Fruit fly (Drosophila melanogaster): ENCODE results near the gene CG7115.

CG7115 gene

DNA sequence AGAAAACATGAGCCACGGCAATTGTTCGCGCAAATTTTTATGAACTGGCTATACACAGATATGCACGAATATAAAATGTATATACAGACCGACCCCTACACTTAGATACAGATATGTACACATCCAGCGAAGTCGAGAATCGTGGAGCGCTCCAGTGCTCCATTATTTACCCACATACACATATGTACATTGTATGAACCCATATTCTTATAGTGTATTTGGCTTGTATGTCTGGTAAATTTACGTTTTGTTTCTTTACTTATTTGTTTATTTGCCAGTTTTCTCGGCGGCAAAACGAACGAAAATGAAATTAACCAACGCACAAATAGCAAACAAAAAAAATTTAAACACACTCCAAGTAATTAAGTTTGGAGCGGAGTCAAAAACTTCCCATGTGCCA, 7.6 kb upstream of the CG7115 start (continued):
- TF ChIP-seq pita (GFP tag; optimal IDR thresholded peaks at IDR 0.05) (no peak), CG17328 (GFP tag; IDR thresholded peaks at IDR 0.05) (no peak), CG17361 (GFP tag; IDR thresholded peaks at IDR 0.05) (peak; percentile 34; the same call in 2 of the 3 replicates), sug (tag; optimal IDR thresholded peaks at IDR 0.05) (peak; percentile 70)

DNA sequence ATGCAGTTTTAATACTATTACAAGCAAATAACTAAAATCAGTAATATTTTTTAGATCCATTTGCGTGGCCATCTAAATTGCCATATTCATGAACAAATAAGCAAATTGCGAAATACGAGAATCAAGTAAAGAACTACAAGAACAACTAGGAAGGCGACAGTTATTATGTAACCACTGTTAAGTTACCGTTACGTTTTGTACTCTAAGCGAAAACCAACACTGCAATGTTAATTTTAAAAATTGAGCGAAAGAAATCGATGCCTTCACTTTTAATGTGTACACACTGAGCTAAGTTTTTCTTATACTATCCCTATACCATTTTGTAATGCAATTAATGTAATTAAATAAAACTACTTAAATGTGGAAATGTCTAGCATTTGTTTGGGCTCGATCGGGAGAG, 543 bp upstream of the CG7115 start:
- TF ChIP-seq CG14710 (tag; optimal IDR thresholded peaks at IDR 0.05) = peak; percentile 47
- TF ChIP-seq CG9437 (GFP tag; optimal IDR thresholded peaks at IDR 0.05) = peak; percentile 60
- TF ChIP-seq CG3163 (GFP tag; optimal IDR thresholded peaks at IDR 0.05) = no peak
- TF ChIP-seq exex (tag; optimal IDR thresholded peaks at IDR 0.05) = no peak
- no peak for TF ChIP-seq CG13287 (GFP tag; IDR thresholded peaks at IDR 0.05; ENCODE audit: partially characterized antibody)
- peak in 1 of 2 experiments; percentile 91 for TF ChIP-seq Pdp1 (GFP tag; optimal IDR thresholded peaks at IDR 0.05)
- no peak for TF ChIP-seq scrt (GFP tag; optimal IDR thresholded peaks at IDR 0.05)

- TF ChIP-seq gsb-n (tag; optimal IDR thresholded peaks at IDR 0.05) = no peak
- no peak for TF ChIP-seq CG10462 (GFP tag; optimal IDR thresholded peaks at IDR 0.05)
- TF ChIP-seq CG32767 (GFP tag; IDR thresholded peaks at IDR 0.05) = peak; percentile 50; the same call in 1 of the 2 replicates
- peak; percentile 27 for TF ChIP-seq HmgD (GFP tag; optimal IDR thresholded peaks at IDR 0.05)
- TF ChIP-seq CG32772 (GFP tag; IDR thresholded peaks at IDR 0.05) = peak; percentile 23; the same call in 1 of the 2 replicates
- TF ChIP-seq Opbp (GFP tag; IDR thresholded peaks at IDR 0.05; ENCODE audit: partially characterized antibody) = peak; percentile 86
- TF ChIP-seq grau (tag; optimal IDR thresholded peaks at IDR 0.05) = peak; percentile 61
- no peak for TF ChIP-seq CG7745 (tag; optimal IDR thresholded peaks at IDR 0.05)
- no peak for TF ChIP-seq CG6683 (GFP tag; optimal IDR thresholded peaks at IDR 0.05)
- peak; percentile 33 for TF ChIP-seq corto (GFP tag; optimal IDR thresholded peaks at IDR 0.05)
- TF ChIP-seq CG14710 (tag; optimal IDR thresholded peaks at IDR 0.05) = peak; percentile 64
- TF ChIP-seq Fer3 (tag; optimal IDR thresholded peaks at IDR 0.05) = peak; percentile 46
- no peak for TF ChIP-seq D (optimal IDR thresholded peaks at IDR 0.05)
- TF ChIP-seq D (GFP tag; optimal IDR thresholded peaks at IDR 0.05) = peak; percentile 40
- TF ChIP-seq hb (GFP tag; IDR thresholded peaks at IDR 0.05; ENCODE audit: partially characterized antibody) = peak; percentile 79; the same call in 2 of the 3 replicates
- no peak for TF ChIP-seq Lpt (GFP tag; optimal IDR thresholded peaks at IDR 0.05)
- TF ChIP-seq CG13775 (GFP tag; optimal IDR thresholded peaks at IDR 0.05) = peak; percentile 82
- TF ChIP-seq esg (GFP tag; conservative IDR thresholded peaks at IDR 0.05) = peak; percentile 39
- peak; percentile 46 for TF ChIP-seq shn (GFP tag; optimal IDR thresholded peaks at IDR 0.05)
- TF ChIP-seq CG31365 (tag; optimal IDR thresholded peaks at IDR 0.05) = no peak
- peak; percentile 54 for TF ChIP-seq CG12659 (GFP tag; optimal IDR thresholded peaks at IDR 0.05)
- peak; percentile 42 for TF ChIP-seq CG10366 (GFP tag; IDR thresholded peaks at IDR 0.05)
- TF ChIP-seq CG6175 (GFP tag; IDR thresholded peaks at IDR 0.05) = no peak
- TF ChIP-seq az2 (GFP tag; optimal IDR thresholded peaks at IDR 0.05) = peak; percentile 32
- peak; percentile 9 for TF ChIP-seq bigmax (GFP tag; optimal IDR thresholded peaks at IDR 0.05)
- TF ChIP-seq lola (GFP tag; optimal IDR thresholded peaks at IDR 0.05) = peak in 1 of 3 experiments; percentile 47
- TF ChIP-seq schlank (tag; optimal IDR thresholded peaks at IDR 0.05) = peak; percentile 4
- peak; percentile 89 for TF ChIP-seq stwl (tag; optimal IDR thresholded peaks at IDR 0.05)
- TF ChIP-seq CG17829 (tag; optimal IDR thresholded peaks at IDR 0.05) = peak; percentile 65
- no peak for TF ChIP-seq CG12769 (tag; optimal IDR thresholded peaks at IDR 0.05)
- no peak for TF ChIP-seq hkb (optimal IDR thresholded peaks at IDR 0.05)
- peak; percentile 59 for TF ChIP-seq hkb (GFP tag; IDR thresholded peaks at IDR 0.05)
- peak; percentile 73 for TF ChIP-seq CG18599 (GFP tag; optimal IDR thresholded peaks at IDR 0.05)
- TF ChIP-seq Mes4 (GFP tag; optimal IDR thresholded peaks at IDR 0.05) = peak; percentile 44
- TF ChIP-seq ase (GFP tag; IDR thresholded peaks at IDR 0.05) = no peak
- TF ChIP-seq ssp (GFP tag; IDR thresholded peaks at IDR 0.05) = peak; percentile 61
- TF ChIP-seq Side (GFP tag; optimal IDR thresholded peaks at IDR 0.05) = peak; percentile 43
These were observed 413 bp downstream of the CG7115 start for dm6 chr2L:7821279-7821848.
